Worm (Caenorhabditis elegans): ENCODE measurements around the gene F36G3.2.

F36G3.2 gene

DNA sequence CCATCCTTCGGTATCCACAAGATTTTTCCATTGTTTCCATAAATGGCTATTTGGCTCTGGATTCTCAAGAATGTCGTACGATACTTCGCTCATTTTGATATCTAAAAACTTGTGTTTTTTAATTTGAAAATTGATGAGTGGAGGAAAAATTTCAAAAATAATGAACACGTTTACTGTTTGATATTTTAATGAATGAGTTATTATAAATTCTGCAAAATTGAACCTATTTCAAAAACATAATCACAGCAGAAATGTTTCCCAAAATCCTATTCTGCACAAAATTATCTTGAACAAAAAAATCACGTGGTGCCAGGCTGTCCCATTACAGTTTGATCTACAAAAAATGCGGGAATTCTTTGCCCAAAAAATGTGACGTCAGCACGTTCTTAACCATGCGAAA is at the start of gene F36G3.2:
Gene F36G3.2, minus strand, starts transcription at position 101 of the 400 bp plus-strand sequence.
- TF ChIP-seq drap-1 (GFP tag; optimal IDR thresholded peaks at IDR 0.05) (no peak), lin-13 (tag; optimal IDR thresholded peaks at IDR 0.05) (no peak)

DNA sequence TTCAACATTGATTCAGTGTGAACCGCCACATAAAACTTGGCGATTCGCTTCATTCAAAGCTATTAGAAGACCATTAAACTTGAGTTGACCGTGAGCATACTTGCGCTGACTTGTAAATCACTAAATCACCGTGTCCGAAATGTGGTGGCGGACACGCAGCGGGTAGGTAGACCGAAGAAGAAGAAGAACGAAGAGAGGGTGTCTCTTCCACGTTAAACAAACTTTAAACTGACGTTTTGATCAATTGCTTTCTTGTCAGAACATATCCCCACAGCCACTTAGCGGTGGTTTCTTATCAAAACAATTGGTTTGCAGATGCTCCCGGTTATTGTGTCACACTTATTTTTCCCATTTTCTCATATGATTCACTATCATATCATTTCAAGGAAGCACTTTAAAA is 49.5 kb upstream of the F36G3.2 start:
- no peak for TF ChIP-seq pha-4 (tag; optimal IDR thresholded peaks at IDR 0.05)
- no peak for TF ChIP-seq nhr-2 (tag; optimal IDR thresholded peaks at IDR 0.05)
- no peak for TF ChIP-seq nhr-28 (tag; optimal IDR thresholded peaks at IDR 0.05)
- TF ChIP-seq elt-1 (tag; optimal IDR thresholded peaks at IDR 0.05; ENCODE audit: borderline replicate concordance, insufficient read depth): no peak
- no peak for TF ChIP-seq lin-13 (tag; optimal IDR thresholded peaks at IDR 0.05)
- no peak for TF ChIP-seq lsy-2 (tag; optimal IDR thresholded peaks at IDR 0.05)
- TF ChIP-seq zip-8 (tag; optimal IDR thresholded peaks at IDR 0.05): no peak
- TF ChIP-seq hlh-1 (tag; optimal IDR thresholded peaks at IDR 0.05): peak; percentile 59
- no peak for TF ChIP-seq blmp-1 (tag; optimal IDR thresholded peaks at IDR 0.05)
- TF ChIP-seq nhr-76 (tag; optimal IDR thresholded peaks at IDR 0.05): no peak
- TF ChIP-seq ztf-11 (tag; optimal IDR thresholded peaks at IDR 0.05): no peak
- no peak for TF ChIP-seq nhr-12 (tag; optimal IDR thresholded peaks at IDR 0.05)
- peak; percentile 69 for TF ChIP-seq unc-62 (GFP tag; optimal IDR thresholded peaks at IDR 0.05)

DNA sequence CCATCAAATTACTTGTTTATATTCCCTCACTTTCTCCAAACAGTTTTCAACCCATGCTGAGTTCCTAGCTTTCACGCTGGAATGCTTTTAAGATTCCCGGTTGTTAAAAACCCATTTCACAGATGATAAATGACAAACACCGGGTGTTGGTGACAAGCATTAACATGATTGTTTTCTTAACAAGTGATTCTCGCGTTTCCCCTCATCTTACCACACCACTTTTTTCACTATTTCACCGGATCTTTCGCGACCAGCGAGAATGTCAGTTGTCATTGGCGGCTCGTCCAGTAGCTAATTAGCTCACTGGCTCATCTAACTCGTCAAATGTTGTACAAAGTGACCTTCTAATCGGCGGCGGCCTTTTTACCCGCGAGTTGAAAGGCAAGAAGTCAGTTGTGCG is 48.0 kb upstream of the F36G3.2 start:
- TF ChIP-seq hlh-1 (tag; optimal IDR thresholded peaks at IDR 0.05) (peak; percentile 88), unc-120 (tag; optimal IDR thresholded peaks at IDR 0.05; ENCODE audit: poor library complexity, severe bottlenecking) (peak; percentile 6), blmp-1 (tag; optimal IDR thresholded peaks at IDR 0.05) (no peak), unc-62 (GFP tag; optimal IDR thresholded peaks at IDR 0.05) (peak; percentile 47)

DNA sequence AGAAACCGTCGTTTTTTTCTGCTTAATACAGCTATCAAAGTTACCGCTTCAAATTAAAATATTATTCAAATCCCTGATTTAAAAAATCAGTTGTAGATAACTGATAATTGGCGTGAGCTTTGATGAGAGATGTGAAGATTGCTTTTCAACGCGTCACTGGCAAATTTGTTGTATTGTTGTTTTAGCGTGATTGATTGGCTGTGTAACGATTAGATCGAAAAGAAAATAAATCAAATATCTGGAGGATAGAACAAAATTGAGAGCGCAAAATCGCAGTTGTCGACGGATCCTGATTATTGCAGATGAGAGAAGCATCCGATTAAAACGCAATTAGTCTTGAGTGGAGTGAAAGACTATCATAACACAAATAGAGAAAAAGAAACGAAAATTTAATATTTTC is 46.8 kb upstream of the F36G3.2 start:
- TF ChIP-seq nhr-28 (tag; optimal IDR thresholded peaks at IDR 0.05) (no peak), mab-5 (tag; optimal IDR thresholded peaks at IDR 0.05) (peak; percentile 50), unc-62 (GFP tag; optimal IDR thresholded peaks at IDR 0.05) (peak; percentile 80)

DNA sequence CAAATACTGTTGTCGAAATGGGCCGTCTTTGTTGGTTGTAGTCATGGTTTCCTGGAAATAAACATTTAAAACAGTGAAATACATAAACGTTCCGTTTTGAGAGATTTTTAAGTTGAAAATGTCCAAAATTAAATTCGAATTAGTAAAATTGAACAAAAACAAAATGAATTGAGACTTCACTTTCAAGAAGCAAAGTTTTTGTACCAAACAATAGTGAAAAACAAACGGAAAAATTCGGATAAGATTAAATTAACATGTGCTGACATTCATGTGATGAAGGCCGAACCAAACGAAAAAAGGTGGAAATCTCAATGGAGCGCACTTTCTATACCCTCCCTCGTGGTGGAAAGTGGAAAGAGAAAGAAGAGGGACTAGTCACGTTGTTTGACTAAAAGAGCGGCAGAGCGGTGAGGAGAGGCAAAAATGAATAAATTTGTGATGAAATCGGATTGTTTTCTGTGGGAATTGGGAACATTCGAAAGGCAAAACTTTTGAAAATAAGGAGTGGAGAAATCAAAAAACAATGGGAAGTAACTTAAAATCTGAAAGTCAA is 44.0 kb upstream of the F36G3.2 start, which contains the start of gene ipla-2:
Gene ipla-2, minus strand, starts transcription at position 51 of the 553 bp plus-strand sequence.
- TF ChIP-seq nhr-2 (tag; optimal IDR thresholded peaks at IDR 0.05) (no peak), pha-4 (tag; optimal IDR thresholded peaks at IDR 0.05) (no peak), ham-2 (GFP tag; optimal IDR thresholded peaks at IDR 0.05) (no peak), unc-39 (tag; optimal IDR thresholded peaks at IDR 0.05) (no peak), ces-1 (GFP tag; optimal IDR thresholded peaks at IDR 0.05) (peak; percentile 58), snpc-4 (tag; optimal IDR thresholded peaks at IDR 0.05) (no peak), flh-1 (GFP tag; optimal IDR thresholded peaks at IDR 0.05) (no peak), lsy-2 (tag; optimal IDR thresholded peaks at IDR 0.05) (no peak), ztf-11 (tag; optimal IDR thresholded peaks at IDR 0.05) (no peak), lin-32 (GFP tag; optimal IDR thresholded peaks at IDR 0.05) (no peak), nhr-28 (tag; optimal IDR thresholded peaks at IDR 0.05) (no peak), hlh-1 (tag; optimal IDR thresholded peaks at IDR 0.05) (peak; percentile 16), bed-3 (GFP tag; optimal IDR thresholded peaks at IDR 0.05) (no peak), mep-1 (tag; optimal IDR thresholded peaks at IDR 0.05) (peak; percentile 24), sem-2 (GFP tag; optimal IDR thresholded peaks at IDR 0.05) (no peak), drap-1 (GFP tag; optimal IDR thresholded peaks at IDR 0.05) (no peak), mab-5 (tag; optimal IDR thresholded peaks at IDR 0.05) (no peak), nhr-76 (tag; optimal IDR thresholded peaks at IDR 0.05) (no peak), unc-62 (GFP tag; optimal IDR thresholded peaks at IDR 0.05) (peak; percentile 44), elt-1 (tag; optimal IDR thresholded peaks at IDR 0.05; ENCODE audit: borderline replicate concordance, insufficient read depth) (no peak), tbx-8 (GFP tag; optimal IDR thresholded peaks at IDR 0.05) (no peak), nhr-12 (tag; optimal IDR thresholded peaks at IDR 0.05) (no peak), blmp-1 (tag; optimal IDR thresholded peaks at IDR 0.05) (no peak), elt-3 (tag; optimal IDR thresholded peaks at IDR 0.05) (no peak), lin-13 (tag; optimal IDR thresholded peaks at IDR 0.05) (no peak), sptf-1 (tag; optimal IDR thresholded peaks at IDR 0.05) (no peak), mls-2 (tag; optimal IDR thresholded peaks at IDR 0.05) (no peak), M03D4.4 (tag; optimal IDR thresholded peaks at IDR 0.05) (no peak), nhr-237 (tag; optimal IDR thresholded peaks at IDR 0.05) (no peak), unc-120 (tag; optimal IDR thresholded peaks at IDR 0.05; ENCODE audit: poor library complexity, severe bottlenecking) (peak; percentile 7), ceh-39 (tag; optimal IDR thresholded peaks at IDR 0.05) (no peak), ceh-83 (GFP tag; optimal IDR thresholded peaks at IDR 0.05) (no peak)

All from whole organism, mixed stage, embryonic.